Worm (Caenorhabditis elegans) whole organism, L3 larva: ENCODE measurements around the gene sel-8.

ENCODE experiments used
- elt-3 ChIP-seq, 3 experiments: fragments of 150-350 bp in 1 of 3; sonication (generic microtip) in 2 of 3; optimal IDR thresholded peaks; 2 replicates in 2 of 3; 4 replicates in 1 of 3; lab custom pipeline; 2014 to 2017; ENCODE audit warnings: missing biosample characterization in 3 of 3, missing genetic modification characterization in 3 of 3
- fkh-2 ChIP-seq: fragments of 150-350 bp; optimal IDR thresholded peaks from 2 replicates; lab custom pipeline; 2014; ENCODE audit warnings: missing biosample characterization, missing genetic modification reagents, missing genetic modification characterization
- lin-15B ChIP-seq: fragments of 150-350 bp; optimal IDR thresholded peaks from 2 replicates; lab custom pipeline; 2014; ENCODE audit warnings: missing biosample characterization, missing genetic modification characterization
- mdl-1 ChIP-seq: fragments of 150-350 bp; optimal IDR thresholded peaks from 2 replicates; lab custom pipeline; 2014; ENCODE audit warnings: missing biosample characterization, missing genetic modification characterization
- nhr-11 ChIP-seq: fragments of 150-350 bp; optimal IDR thresholded peaks from 2 replicates; lab custom pipeline; 2014; ENCODE audit warnings: missing biosample characterization, missing genetic modification characterization
- pqm-1 ChIP-seq: fragments of 150-350 bp; optimal IDR thresholded peaks from 2 replicates; lab custom pipeline; 2017; ENCODE audit warnings: missing biosample characterization, missing genetic modification characterization, inconsistent platforms
- unc-62 ChIP-seq: fragments of 150-350 bp; sonication (generic microtip); optimal IDR thresholded peaks from 4 replicates; lab custom pipeline; 2014; ENCODE audit warnings: missing biosample characterization, missing genetic modification reagents, missing genetic modification characterization
- ztf-11 ChIP-seq: fragments of 150-350 bp; optimal IDR thresholded peaks from 2 replicates; lab custom pipeline; 2014; ENCODE audit warnings: missing biosample characterization, missing genetic modification characterization

DNA sequence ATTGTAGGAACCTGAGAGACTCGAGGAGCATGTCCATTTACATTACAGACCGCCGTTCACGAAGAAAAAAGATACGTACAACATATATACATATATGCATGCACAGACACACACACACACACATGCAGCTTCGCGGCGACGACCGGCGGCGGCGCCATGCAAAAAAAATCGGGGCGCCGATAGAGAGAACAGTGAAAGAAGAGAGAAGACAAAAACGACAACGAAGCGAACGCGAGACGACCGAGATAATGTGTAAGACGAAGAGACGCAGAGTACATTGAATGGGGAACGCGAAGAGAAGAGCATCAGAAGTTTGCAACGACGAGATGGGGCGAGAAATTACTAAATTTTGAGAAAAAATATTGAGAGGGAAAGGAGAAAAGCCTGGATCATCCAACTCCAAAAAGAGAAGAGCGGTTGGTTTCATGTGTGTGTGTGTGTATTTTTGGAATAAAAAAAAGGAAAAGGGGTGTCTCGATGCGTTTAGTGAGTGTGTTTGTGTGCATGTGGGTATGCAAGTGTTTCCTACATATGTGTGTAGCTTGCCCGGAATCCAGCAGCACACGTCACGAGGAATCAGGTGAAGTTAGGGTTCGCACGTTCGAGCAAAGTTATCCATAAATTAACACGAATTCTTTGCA lies 7.2 kb downstream of the sel-8 start:
- no peak for TF ChIP-seq fkh-2
- no peak for TF ChIP-seq mdl-1
- TF ChIP-seq elt-3 (tag; optimal IDR thresholded peaks at IDR 0.05; lab: Kevin White, UChicago) = no peak
- TF ChIP-seq lin-15B = no peak
- no peak for TF ChIP-seq ztf-11 (tag; lab: Kevin White, UChicago)
- TF ChIP-seq pqm-1 (tag; lab: Kevin White, UChicago) = no peak
- TF ChIP-seq unc-62 (GFP tag; lab: Kevin White, UChicago) = no peak
- no peak for TF ChIP-seq nhr-11 (tag; lab: Kevin White, UChicago)
